Worm (Caenorhabditis elegans): Measurements from ENCODE around the gene C16C8.16.

ce11 chrII:3441377-3441776 is 4.2 kb upstream of the C16C8.16 start, which contains the start of gene C16C8.27:
- TF ChIP-seq lim-6 (tag; optimal IDR thresholded peaks at IDR 0.05) (no peak), nhr-11 (tag; optimal IDR thresholded peaks at IDR 0.05) (no peak), hlh-8 (tag; optimal IDR thresholded peaks at IDR 0.05) (no peak), gmeb-2 (tag; optimal IDR thresholded peaks at IDR 0.05) (no peak), ama-1 (optimal IDR thresholded peaks at IDR 0.05) (no peak), dve-1 (tag; optimal IDR thresholded peaks at IDR 0.05) (no peak), unc-55 (GFP tag; optimal IDR thresholded peaks at IDR 0.05) (no peak), C38D4.7 (GFP tag; optimal IDR thresholded peaks at IDR 0.05) (no peak), hlh-15 (tag; optimal IDR thresholded peaks at IDR 0.05) (no peak), ceh-45 (GFP tag; IDR thresholded peaks at IDR 0.05) (no peak), pqm-1 (tag; optimal IDR thresholded peaks at IDR 0.05) (no peak), Y22D7AL.16 (tag; optimal IDR thresholded peaks at IDR 0.05) (no peak), nhr-232 (tag; optimal IDR thresholded peaks at IDR 0.05) (no peak), tbx-2 (tag; optimal IDR thresholded peaks at IDR 0.05) (no peak)
